Fruit fly (Drosophila melanogaster) whole organism, prepupa: ENCODE measurements around the gene CG33985.

ENCODE experiments used
- CG3032 ChIP-seq: fragments of 200-800 bp; optimal IDR thresholded peaks from 2 replicates; lab custom pipeline; 2019; ENCODE audit warnings: missing biosample characterization, mild to moderate bottlenecking, missing genetic modification characterization, moderate library complexity
- CG32006 ChIP-seq: fragments of 200-800 bp; sonication (Bioruptor generic); optimal IDR thresholded peaks from 3 replicates; lab custom pipeline; 2017; ENCODE audit warnings: missing biosample characterization, mild to moderate bottlenecking, missing genetic modification characterization
- CG6163 ChIP-seq: fragments of 200-800 bp; sonication (Bioruptor generic); IDR thresholded peaks from 3 replicates; pipeline ENCODE4 v1.3.6; 2022; ENCODE audit warnings: missing biosample characterization, missing genetic modification characterization
- Eip78C ChIP-seq: fragments of 200-800 bp; sonication (Bioruptor generic); peaks from one replicate; lab custom pipeline; 2016; ENCODE audit warnings: missing biosample characterization, missing genetic modification characterization
- Eip93F ChIP-seq: fragments of 200-800 bp; sonication (Bioruptor generic); optimal IDR thresholded peaks from 2 replicates; lab custom pipeline; 2016; ENCODE audit warnings: missing biosample characterization, mild to moderate bottlenecking, missing genetic modification characterization
- Hr39 ChIP-seq: fragments of 200-800 bp; sonication (Bioruptor generic); optimal IDR thresholded peaks from 2 replicates; lab custom pipeline; 2016; ENCODE audit warnings: missing biosample characterization, missing genetic modification characterization
- Hr4 ChIP-seq: fragments of 200-800 bp; sonication (Bioruptor generic); optimal IDR thresholded peaks from 3 replicates; lab custom pipeline; 2016; ENCODE audit warnings: missing biosample characterization, missing genetic modification characterization
- achi ChIP-seq: fragments of 200-800 bp; sonication (Bioruptor generic); optimal IDR thresholded peaks from 3 replicates; lab custom pipeline; 2016; ENCODE audit warnings: missing biosample characterization, missing genetic modification characterization
- svp ChIP-seq: fragments of 200-800 bp; sonication (Bioruptor generic); peaks from one replicate; lab custom pipeline; 2016; ENCODE audit warnings: missing biosample characterization, missing genetic modification characterization

DNA sequence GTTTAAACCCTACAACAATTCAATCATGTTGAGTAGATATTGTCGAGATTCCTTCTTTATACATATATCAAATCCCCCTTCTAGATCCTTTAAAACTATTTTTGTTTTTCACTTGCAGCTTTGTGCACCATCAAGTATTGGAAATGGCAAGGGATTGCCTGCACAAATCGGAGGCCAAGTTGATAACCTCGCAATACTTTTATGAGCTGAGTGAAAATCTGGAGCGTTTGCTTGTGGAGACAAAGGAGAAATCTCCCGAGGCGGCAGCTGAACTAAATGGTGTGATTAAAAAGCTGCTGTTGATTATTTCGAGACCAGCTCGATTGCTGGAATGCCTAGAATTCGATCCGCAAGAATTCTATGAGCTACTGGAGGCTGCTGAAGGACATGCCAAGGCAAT, 44.0 kb upstream of the CG33985 start:
- no peak for TF ChIP-seq achi (GFP tag; lab: Kevin White, UChicago)
- no peak for TF ChIP-seq Hr39
- no peak for TF ChIP-seq Eip93F
- no peak for TF ChIP-seq CG6163
- TF ChIP-seq CG32006 (GFP tag; lab: Kevin White, UChicago), result no peak
- no peak for TF ChIP-seq CG3032 (tag; lab: Kevin White, UChicago)
- TF ChIP-seq Eip78C (GFP tag; lab: Kevin White, UChicago), result no peak
- TF ChIP-seq Hr4 (GFP tag; lab: Kevin White, UChicago), result no peak
- TF ChIP-seq svp, result peak; percentile 94
